Fruit fly (Drosophila melanogaster) whole organism, embryonic: ENCODE data around the gene CG18749.
A peak's percentile ranks its signal among the peaks of the same experiment; 100 is the strongest.

Experiments used
- Aef1 ChIP-seq: fragments of 200-800 bp; sonication (Bioruptor generic); IDR thresholded peaks from 3 replicates; pipeline ENCODE4 v1.3.6; 2022; ENCODE audit warnings: missing biosample characterization, missing genetic modification characterization
- Bdp1 ChIP-seq: fragments of 200-800 bp; sonication (Bioruptor generic); optimal IDR thresholded peaks from 3 replicates; lab custom pipeline; 2016; ENCODE audit warnings: missing biosample characterization, missing genetic modification characterization
- CG10147 ChIP-seq: fragments of 200-800 bp; sonication (Bioruptor generic); optimal IDR thresholded peaks from 2 replicates; lab custom pipeline; 2019; ENCODE audit warnings: missing biosample characterization, mild to moderate bottlenecking, missing genetic modification characterization, moderate library complexity
- CG1024 ChIP-seq: fragments of 200-800 bp; sonication (Bioruptor generic); IDR thresholded peaks from 2 replicates; pipeline ENCODE4 v1.3.6; 2022; ENCODE audit warnings: missing biosample characterization, missing genetic modification characterization
- CG11093 ChIP-seq: fragments of 200-800 bp; sonication (Bioruptor generic); IDR thresholded peaks from 3 replicates; pipeline ENCODE4 v1.3.6; 2022; ENCODE audit warnings: missing biosample characterization, missing genetic modification characterization
- CG11456 ChIP-seq: fragments of 200-800 bp; sonication (Bioruptor generic); IDR thresholded peaks from 3 replicates; pipeline ENCODE4 v1.3.6; 2022; ENCODE audit warnings: missing biosample characterization, missing genetic modification characterization
- CG12942 ChIP-seq: fragments of 200-800 bp; sonication (Bioruptor generic); optimal IDR thresholded peaks from 3 replicates; lab custom pipeline; 2016; ENCODE audit warnings: missing biosample characterization, missing genetic modification characterization
- CG13296 ChIP-seq: fragments of 200-800 bp; sonication (Bioruptor generic); optimal IDR thresholded peaks from 3 replicates; lab custom pipeline; 2018; ENCODE audit warnings: missing biosample characterization, mild to moderate bottlenecking, missing genetic modification characterization
- CG15073 ChIP-seq: fragments of 200-800 bp; sonication (Bioruptor generic); optimal IDR thresholded peaks from 2 replicates; lab custom pipeline; 2016; ENCODE audit warnings: missing biosample characterization, missing genetic modification characterization
- CG15514 ChIP-seq: fragments of 200-800 bp; sonication (Bioruptor generic); optimal IDR thresholded peaks from 3 replicates; lab custom pipeline; 2017; ENCODE audit warnings: missing biosample characterization, missing genetic modification characterization, mild to moderate bottlenecking, moderate library complexity, missing genetic modification reagents
- CG1602 ChIP-seq: fragments of 200-800 bp; sonication (Bioruptor generic); optimal IDR thresholded peaks from 3 replicates; lab custom pipeline; 2016; ENCODE audit warnings: missing biosample characterization, missing genetic modification characterization
- CG1603 ChIP-seq: fragments of 200-800 bp; sonication (Bioruptor generic); optimal IDR thresholded peaks from 2 replicates; lab custom pipeline; 2019; ENCODE audit warnings: missing biosample characterization, mild to moderate bottlenecking, missing genetic modification characterization, moderate library complexity
- CG17829 ChIP-seq: fragments of 200-800 bp; optimal IDR thresholded peaks from 2 replicates; lab custom pipeline; 2019; ENCODE audit warnings: missing biosample characterization, mild to moderate bottlenecking, missing genetic modification characterization, moderate library complexity
- CG18476 ChIP-seq: fragments of 200-800 bp; sonication (Bioruptor generic); optimal IDR thresholded peaks from 2 replicates; lab custom pipeline; 2016; ENCODE audit warnings: missing biosample characterization, mild to moderate bottlenecking, missing genetic modification characterization
- CG2889 ChIP-seq: fragments of 200-800 bp; sonication (Bioruptor generic); IDR thresholded peaks from 3 replicates; pipeline ENCODE4 v1.3.6; 2022; ENCODE audit warnings: missing biosample characterization, missing genetic modification characterization
- CG30431 ChIP-seq: fragments of 200-800 bp; sonication (Bioruptor generic); optimal IDR thresholded peaks from 2 replicates; lab custom pipeline; 2017; ENCODE audit warnings: missing biosample characterization, missing genetic modification characterization
- CG31365 ChIP-seq: fragments of 200-800 bp; sonication (Bioruptor generic); optimal IDR thresholded peaks from 2 replicates; lab custom pipeline; 2018; ENCODE audit warnings: missing biosample characterization, mild to moderate bottlenecking, missing genetic modification characterization
- CG3995 ChIP-seq: fragments of 200-800 bp; sonication (Bioruptor generic); optimal IDR thresholded peaks from 3 replicates; lab custom pipeline; 2016; ENCODE audit warnings: missing biosample characterization, missing genetic modification characterization
- CG4730 ChIP-seq: fragments of 200-800 bp; sonication (Bioruptor generic); IDR thresholded peaks from 2 replicates; pipeline ENCODE4 v1.3.6; 2022; ENCODE audit warnings: missing biosample characterization, missing genetic modification characterization
- CG5245 ChIP-seq: fragments of 200-800 bp; sonication (Bioruptor generic); optimal IDR thresholded peaks from 3 replicates; lab custom pipeline; 2016; ENCODE audit warnings: missing biosample characterization, missing genetic modification characterization
- CG5953 ChIP-seq: fragments of 200-800 bp; sonication (Bioruptor generic); IDR thresholded peaks from 2 replicates; pipeline ENCODE4 v1.3.6; 2022; ENCODE audit warnings: missing biosample characterization, missing genetic modification characterization
- CG6175 ChIP-seq: fragments of 200-800 bp; sonication (Bioruptor generic); IDR thresholded peaks from 3 replicates; pipeline ENCODE4 v1.3.6; 2022; ENCODE audit warnings: missing biosample characterization, missing genetic modification characterization
- CG7372 ChIP-seq: fragments of 200-800 bp; sonication (Bioruptor generic); IDR thresholded peaks from 2 replicates; pipeline ENCODE4 v1.3.6; 2022; ENCODE audit warnings: missing biosample characterization, missing genetic modification characterization
- CG7786 ChIP-seq: fragments of 200-800 bp; sonication (Bioruptor generic); optimal IDR thresholded peaks from 2 replicates; lab custom pipeline; 2016; ENCODE audit warnings: missing biosample characterization, missing genetic modification characterization
- CG7928 ChIP-seq: fragments of 200-800 bp; sonication (Bioruptor generic); optimal IDR thresholded peaks from 2 replicates; lab custom pipeline; 2017; ENCODE audit warnings: missing biosample characterization, mild to moderate bottlenecking, missing genetic modification characterization
- CG7963 ChIP-seq: fragments of 200-800 bp; sonication (Bioruptor generic); IDR thresholded peaks from 3 replicates; pipeline ENCODE4 v1.3.6; 2022; ENCODE audit warnings: missing biosample characterization, missing genetic modification characterization; ENCODE audit not compliant: partially characterized antibody
- CG9215 ChIP-seq: fragments of 200-800 bp; sonication (Bioruptor generic); IDR thresholded peaks from 2 replicates; pipeline ENCODE4 v1.3.6; 2022; ENCODE audit warnings: missing biosample characterization, missing genetic modification characterization
- Fer1 ChIP-seq: fragments of 200-800 bp; sonication (Bioruptor generic); optimal IDR thresholded peaks from 2 replicates; lab custom pipeline; 2017; ENCODE audit warnings: missing biosample characterization, mild to moderate bottlenecking, missing genetic modification characterization
- H2.0 ChIP-seq: fragments of 200-800 bp; sonication (Bioruptor generic); IDR thresholded peaks from 2 replicates; pipeline ENCODE4 v1.3.6; 2022; ENCODE audit warnings: missing biosample characterization, missing genetic modification characterization
- HmgD ChIP-seq: fragments of 200-800 bp; sonication (Bioruptor generic); optimal IDR thresholded peaks from 3 replicates; lab custom pipeline; 2016; ENCODE audit warnings: missing biosample characterization, missing genetic modification characterization
- Hr51 ChIP-seq, 2 experiments: fragments of 200-800 bp; sonication (Bioruptor generic); optimal IDR thresholded peaks; 2 replicates in 1 of 2; 3 replicates in 1 of 2; lab custom pipeline; 2016 to 2018; ENCODE audit warnings: missing biosample characterization in 2 of 2, missing genetic modification characterization in 2 of 2, mild to moderate bottlenecking in 1 of 2, moderate library complexity in 1 of 2
- Lim3 ChIP-seq: fragments of 200-800 bp; sonication (Bioruptor generic); IDR thresholded peaks from 2 replicates; pipeline ENCODE4 v1.3.6; 2022; ENCODE audit warnings: missing biosample characterization, missing genetic modification characterization
- MBD-R2 ChIP-seq: fragments of 200-800 bp; sonication (Bioruptor generic); IDR thresholded peaks from 2 replicates; pipeline ENCODE4 v1.3.6; 2022; ENCODE audit warnings: missing biosample characterization, missing genetic modification characterization
- Max ChIP-seq: fragments of 200-800 bp; sonication (Bioruptor generic); optimal IDR thresholded peaks from 2 replicates; lab custom pipeline; 2016; ENCODE audit warnings: missing biosample characterization, mild to moderate bottlenecking, missing genetic modification characterization
- Rfx ChIP-seq: fragments of 200-800 bp; sonication (Bioruptor generic); IDR thresholded peaks from 2 replicates; pipeline ENCODE4 v1.3.6; 2022; ENCODE audit warnings: missing biosample characterization, missing genetic modification characterization
- Sry-β ChIP-seq: fragments of 200-800 bp; sonication (Bioruptor generic); optimal IDR thresholded peaks from 2 replicates; lab custom pipeline; 2018; ENCODE audit warnings: missing biosample characterization, mild to moderate bottlenecking, missing genetic modification characterization, moderate library complexity
- Ssrp ChIP-seq: fragments of 200-800 bp; sonication (Bioruptor generic); optimal IDR thresholded peaks from 2 replicates; lab custom pipeline; 2018; ENCODE audit warnings: missing biosample characterization, mild to moderate bottlenecking, missing genetic modification characterization, moderate library complexity
- Tbp ChIP-seq: fragments of >200 bp; optimal IDR thresholded peaks from 2 replicates; lab custom pipeline; 2018; ENCODE audit warnings: missing biosample characterization, missing genetic modification characterization
- crol ChIP-seq: fragments of 200-800 bp; sonication (Bioruptor generic); IDR thresholded peaks from 2 replicates; pipeline ENCODE4 v1.3.6; 2022; ENCODE audit warnings: missing biosample characterization, missing genetic modification characterization
- dan ChIP-seq: fragments of 200-800 bp; sonication (Bioruptor generic); IDR thresholded peaks from 2 replicates; pipeline ENCODE4 v1.3.6; 2022; ENCODE audit warnings: missing biosample characterization, missing genetic modification characterization
- kah ChIP-seq: fragments of 200-800 bp; sonication (Bioruptor generic); optimal IDR thresholded peaks from 2 replicates; lab custom pipeline; 2018; ENCODE audit warnings: missing biosample characterization, mild to moderate bottlenecking, missing genetic modification characterization
- lola ChIP-seq, 3 experiments: fragments of >200 bp in 2 of 3; fragments of 200-800 bp in 1 of 3; sonication (Bioruptor generic) in 1 of 3; optimal IDR thresholded peaks; 2 replicates each; lab custom pipeline; 2017 to 2019; ENCODE audit warnings: missing biosample characterization in 3 of 3, missing genetic modification characterization in 3 of 3, mild to moderate bottlenecking in 1 of 3, moderate library complexity in 1 of 3
- pan ChIP-seq, 4 experiments: fragments of >200 bp in 3 of 4; fragments of 200-800 bp in 1 of 4; sonication (Bioruptor generic) in 1 of 4; optimal IDR thresholded peaks in 3 of 4; IDR thresholded peaks in 1 of 4; 2 replicates each; pipeline versions ENCODE4 v1.3.6 to Lab custom; 2017 to 2022; ENCODE audit warnings: missing biosample characterization in 2 of 4, missing genetic modification characterization in 2 of 4, mixed read lengths in 1 of 4
- pho ChIP-seq: fragments of 200-800 bp; sonication (Bioruptor generic); optimal IDR thresholded peaks from 2 replicates; lab custom pipeline; 2016; ENCODE audit warnings: missing biosample characterization, missing genetic modification characterization
- rib ChIP-seq: fragments of 200-800 bp; sonication (Bioruptor generic); IDR thresholded peaks from 2 replicates; pipeline ENCODE4 v1.3.6; 2022; ENCODE audit warnings: missing biosample characterization, missing genetic modification characterization
- run ChIP-seq: fragments of 200-800 bp; sonication (Bioruptor generic); optimal IDR thresholded peaks from 3 replicates; lab custom pipeline; 2018; ENCODE audit warnings: missing biosample characterization, mild to moderate bottlenecking, missing genetic modification characterization
- schlank ChIP-seq: fragments of 200-800 bp; sonication (Bioruptor generic); optimal IDR thresholded peaks from 2 replicates; lab custom pipeline; 2018; ENCODE audit warnings: missing biosample characterization, mild to moderate bottlenecking, missing genetic modification characterization
- sens-2 ChIP-seq: fragments of 200-800 bp; sonication (Bioruptor generic); IDR thresholded peaks from 2 replicates; pipeline ENCODE4 v1.3.6; 2022; ENCODE audit warnings: missing biosample characterization, missing genetic modification characterization
- vnd ChIP-seq: fragments of 200-800 bp; sonication (Bioruptor generic); IDR thresholded peaks from 3 replicates; pipeline ENCODE4 v1.3.6; 2022; ENCODE audit warnings: missing biosample characterization, missing genetic modification characterization; ENCODE audit not compliant: partially characterized antibody
- vvl ChIP-seq: fragments of 200-800 bp; sonication (Bioruptor generic); IDR thresholded peaks from 2 replicates; pipeline ENCODE4 v1.3.6; 2022; ENCODE audit warnings: missing biosample characterization, missing genetic modification characterization

CG18749 gene

DNA sequence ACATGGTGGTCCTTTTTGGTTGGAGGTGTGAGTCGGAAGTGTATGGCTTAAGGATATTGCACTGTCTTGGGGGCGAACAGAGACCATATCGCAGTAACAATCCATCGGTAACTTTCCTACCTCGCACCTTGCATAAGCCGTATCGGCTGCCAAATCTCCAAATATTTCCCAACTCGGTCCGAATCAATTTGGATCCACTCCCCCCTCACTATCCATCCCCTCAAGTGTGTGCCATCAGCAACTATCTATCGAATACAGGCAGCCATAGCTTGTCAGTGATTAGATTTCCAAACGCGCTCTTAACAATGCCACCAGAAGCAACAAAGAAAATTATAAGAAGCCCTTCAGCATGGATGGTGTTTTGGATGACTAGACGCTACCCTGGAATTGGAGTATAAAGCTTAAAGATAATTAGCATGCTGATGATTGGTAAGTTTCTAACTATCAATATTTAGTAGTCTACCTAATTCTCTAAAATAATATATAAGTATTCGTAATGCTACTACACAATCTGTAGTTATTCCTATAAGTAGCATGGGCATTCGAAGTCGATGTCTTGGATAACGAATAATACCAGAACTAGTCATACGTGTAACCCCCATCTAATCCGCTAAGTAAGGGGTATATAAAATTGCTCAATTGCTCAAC, 37.1 kb upstream of the CG18749 start (continued):
- no peak for TF ChIP-seq CG7963 (GFP tag; lab: Robert Waterston, UW)
- peak; percentile 40; the same call in 1 of the 2 replicates for TF ChIP-seq CG5953
- TF ChIP-seq Max (GFP tag; lab: Kevin White, UChicago), result no peak
- peak in 1 of 3 experiments; percentile 59 for TF ChIP-seq lola (GFP tag; optimal IDR thresholded peaks at IDR 0.05; lab: Kevin White, UChicago)
- no peak for TF ChIP-seq CG1024 (GFP tag; lab: Robert Waterston, UW)
- TF ChIP-seq CG10147, result peak; percentile 35
- 0 out of 3 replicates have a peak, but pooled peaks have one; percentile 49 for TF ChIP-seq CG11093
- no peak for TF ChIP-seq CG7372
- no peak for TF ChIP-seq CG6175 (GFP tag; lab: Robert Waterston, UW)
- peak; percentile 71 for TF ChIP-seq crol (GFP tag; lab: Robert Waterston, UW)
- TF ChIP-seq HmgD, result no peak
- no peak for TF ChIP-seq CG31365 (tag; lab: Kevin White, UChicago)
- TF ChIP-seq CG15514 (GFP tag; lab: Kevin White, UChicago), result peak; percentile 40
- peak; percentile 20 for TF ChIP-seq CG13296 (GFP tag; lab: Kevin White, UChicago)
- TF ChIP-seq dan, result no peak
- TF ChIP-seq pho (GFP tag; lab: Kevin White, UChicago), result peak; percentile 46
- no peak for TF ChIP-seq CG18476
- 0 out of 3 replicates have a peak, but pooled peaks have one; percentile 36 for TF ChIP-seq vnd (GFP tag; lab: Robert Waterston, UW)
- no peak for TF ChIP-seq CG15073 (GFP tag; lab: Kevin White, UChicago)
- TF ChIP-seq CG5245 (GFP tag; lab: Kevin White, UChicago), result no peak
- no peak for TF ChIP-seq CG2889 (GFP tag; lab: Robert Waterston, UW)
- TF ChIP-seq CG11456 (GFP tag; lab: Robert Waterston, UW), result no peak
- peak; percentile 51 for TF ChIP-seq CG1603 (tag; lab: Kevin White, UChicago)
- TF ChIP-seq CG12942 (GFP tag; lab: Kevin White, UChicago), result no peak
- TF ChIP-seq rib (GFP tag; lab: Robert Waterston, UW), result no peak
- TF ChIP-seq CG17829, result peak; percentile 50
- TF ChIP-seq CG9215 (GFP tag; lab: Robert Waterston, UW), result peak; percentile 56
- no peak for TF ChIP-seq Bdp1 (GFP tag; lab: Kevin White, UChicago)
- TF ChIP-seq CG7786 (GFP tag; lab: Kevin White, UChicago), result peak; percentile 27
- TF ChIP-seq Lim3 (GFP tag; lab: Robert Waterston, UW), result peak; percentile 71; the same call in 1 of the 2 replicates
- no peak for TF ChIP-seq schlank (tag; lab: Kevin White, UChicago)
- no peak for TF ChIP-seq MBD-R2 (GFP tag; lab: Robert Waterston, UW)
- TF ChIP-seq Rfx (GFP tag; lab: Robert Waterston, UW), result peak; percentile 56
- no peak for TF ChIP-seq CG3995 (GFP tag; lab: Kevin White, UChicago)
- TF ChIP-seq CG1602 (GFP tag; lab: Kevin White, UChicago), result peak; percentile 41
- TF ChIP-seq vvl (GFP tag; lab: Robert Waterston, UW), result peak; percentile 16; the same call in 1 of the 2 replicates
- TF ChIP-seq Tbp (GFP tag; lab: Kevin White, UChicago), result no peak
- peak in 1 of 2 experiments; percentile 77 for TF ChIP-seq Hr51 (GFP tag; optimal IDR thresholded peaks at IDR 0.05; lab: Kevin White, UChicago)
- TF ChIP-seq run (tag; lab: Kevin White, UChicago), result no peak
- TF ChIP-seq pan (optimal IDR thresholded peaks at IDR 0.05; lab: Kevin White, UChicago), result no peak
- peak in 1 of 2 experiments; percentile 28 for TF ChIP-seq pan (GFP tag; optimal IDR thresholded peaks at IDR 0.05 in 1 of 2, IDR thresholded peaks at IDR 0.05 in 1 of 2)
- no peak for TF ChIP-seq sens-2 (GFP tag; lab: Robert Waterston, UW)
- TF ChIP-seq Aef1, result peak; percentile 49
- no peak for TF ChIP-seq kah (GFP tag; lab: Kevin White, UChicago)
- peak; percentile 35; the same call in 1 of the 2 replicates for TF ChIP-seq H2.0 (GFP tag; lab: Robert Waterston, UW)
- TF ChIP-seq CG7928, result no peak
- TF ChIP-seq CG4730, result no peak
- no peak for TF ChIP-seq CG30431 (GFP tag; lab: Kevin White, UChicago)
- TF ChIP-seq Ssrp (tag; lab: Kevin White, UChicago), result peak; percentile 52
- TF ChIP-seq Sry-β (GFP tag; lab: Kevin White, UChicago), result no peak
- peak; percentile 51 for TF ChIP-seq Fer1
